Worm (Caenorhabditis elegans) whole organism, L4 larva: ENCODE measurements around the gene fbxb-108.

ENCODE experiments used
- F49E8.2 ChIP-seq: sonication (generic microtip); optimal IDR thresholded peaks from 2 replicates; lab custom pipeline; 2016; ENCODE audit warnings: missing compliant biosample characterization, mild to moderate bottlenecking, missing genetic modification characterization, borderline replicate concordance
- Y5F2A.4 ChIP-seq: fragments of 200-800 bp; sonication (Bioruptor generic); optimal IDR thresholded peaks from 2 replicates; lab custom pipeline; 2018; ENCODE audit warnings: mild to moderate bottlenecking, missing genetic modification characterization, missing compliant biosample characterization
- Y75B8A.6 ChIP-seq: fragments of 200-800 bp; sonication (Bioruptor generic); IDR thresholded peaks from 2 replicates; pipeline ENCODE4 v1.3.6; 2022; ENCODE audit warnings: missing genetic modification reagents, missing genetic modification characterization, missing compliant biosample characterization
- ZK337.2 ChIP-seq: fragments of 200-800 bp; sonication (Bioruptor generic); IDR thresholded peaks from 2 replicates; pipeline ENCODE4 v1.3.6; 2022; ENCODE audit warnings: missing genetic modification reagents, missing genetic modification characterization, missing compliant biosample characterization
- attf-4 ChIP-seq: sonication (generic microtip); optimal IDR thresholded peaks from 3 replicates; lab custom pipeline; 2017; ENCODE audit warnings: missing biosample characterization, missing genetic modification characterization
- ceh-20 ChIP-seq: fragments of 200-800 bp; sonication (Bioruptor generic); IDR thresholded peaks from 2 replicates; pipeline ENCODE4 v1.3.6; 2022; ENCODE audit warnings: missing genetic modification reagents, missing genetic modification characterization, missing compliant biosample characterization
- ceh-44 ChIP-seq: fragments of 200-800 bp; sonication (Bioruptor generic); IDR thresholded peaks from 2 replicates; pipeline ENCODE4 v1.3.6; 2022; ENCODE audit warnings: missing genetic modification reagents, missing genetic modification characterization, missing compliant biosample characterization
- ceh-62 ChIP-seq: sonication (generic microtip); optimal IDR thresholded peaks from 2 replicates; lab custom pipeline; 2017; ENCODE audit warnings: missing biosample characterization, missing genetic modification characterization
- ctbp-1 ChIP-seq: fragments of 200-800 bp; sonication (Bioruptor generic); IDR thresholded peaks from 2 replicates; pipeline ENCODE4 v1.3.6; 2022; ENCODE audit warnings: missing genetic modification reagents, missing genetic modification characterization, missing compliant biosample characterization
- daf-16 ChIP-seq, 3 experiments: sonication (generic microtip); optimal IDR thresholded peaks; 2 replicates each; lab custom pipeline; 2016 to 2017; ENCODE audit warnings: missing genetic modification characterization in 3 of 3, missing genetic modification reagents in 3 of 3, mild to moderate bottlenecking in 2 of 3, missing compliant biosample characterization in 2 of 3, missing biosample characterization in 1 of 3, moderate library complexity in 1 of 3
- daf-8 ChIP-seq: fragments of 200-800 bp; sonication (Bioruptor generic); IDR thresholded peaks from 2 replicates; pipeline ENCODE4 v1.3.6; 2022; ENCODE audit warnings: missing genetic modification characterization, missing compliant biosample characterization
- dmd-6 ChIP-seq: fragments of 200-800 bp; sonication (Bioruptor generic); IDR thresholded peaks from 2 replicates; pipeline ENCODE4 v1.3.6; 2022; ENCODE audit warnings: missing genetic modification reagents, missing genetic modification characterization, missing compliant biosample characterization
- dmd-9 ChIP-seq: fragments of 200-800 bp; sonication (Bioruptor generic); IDR thresholded peaks from 2 replicates; pipeline ENCODE4 v1.3.6; 2022; ENCODE audit warnings: missing genetic modification reagents, missing genetic modification characterization, missing compliant biosample characterization
- dpl-1 ChIP-seq: fragments of 150-350 bp; optimal IDR thresholded peaks from 2 replicates; lab custom pipeline; 2014; ENCODE audit warnings: missing biosample characterization, missing genetic modification reagents, missing genetic modification characterization
- fkh-10 ChIP-seq: fragments of 150-350 bp; optimal IDR thresholded peaks from 2 replicates; lab custom pipeline; 2014; ENCODE audit warnings: missing biosample characterization, missing genetic modification reagents, missing genetic modification characterization
- gei-8 ChIP-seq: fragments of 200-800 bp; sonication (Bioruptor generic); optimal IDR thresholded peaks from 2 replicates; lab custom pipeline; 2018; ENCODE audit warnings: mild to moderate bottlenecking, missing genetic modification characterization, missing compliant biosample characterization
- hif-1 ChIP-seq, 2 experiments: sonication (generic microtip); optimal IDR thresholded peaks; 2 replicates each; lab custom pipeline; 2016 to 2017; ENCODE audit warnings: missing compliant biosample characterization in 2 of 2, missing genetic modification characterization in 2 of 2, missing genetic modification reagents in 2 of 2, missing genotype in 2 of 2, mild to moderate bottlenecking in 1 of 2
- hlh-11 ChIP-seq: fragments of 200-800 bp; sonication (Bioruptor generic); optimal IDR thresholded peaks from 2 replicates; lab custom pipeline; 2018; ENCODE audit warnings: mild to moderate bottlenecking, missing genetic modification characterization, missing compliant biosample characterization
- hmg-1.1 ChIP-seq: fragments of 200-800 bp; sonication (Bioruptor generic); IDR thresholded peaks from 2 replicates; pipeline ENCODE4 v1.3.6; 2022; ENCODE audit warnings: missing genetic modification reagents, missing genetic modification characterization, missing compliant biosample characterization
- lim-7 ChIP-seq: fragments of 200-800 bp; sonication (Bioruptor generic); IDR thresholded peaks from 2 replicates; pipeline ENCODE4 v1.3.6; 2022; ENCODE audit warnings: missing genetic modification characterization, missing compliant biosample characterization
- lin-15B ChIP-seq: fragments of 150-350 bp; sonication (generic microtip); optimal IDR thresholded peaks from 3 replicates; lab custom pipeline; 2014; ENCODE audit warnings: missing biosample characterization, missing genetic modification characterization
- lin-38 ChIP-seq: fragments of 200-800 bp; sonication (Bioruptor generic); IDR thresholded peaks from 2 replicates; pipeline ENCODE4 v1.3.6; 2022; ENCODE audit warnings: missing genetic modification reagents, missing genetic modification characterization, missing compliant biosample characterization
- mdl-1 ChIP-seq, 2 experiments: fragments of 150-350 bp in 1 of 2; sonication (generic microtip) in 1 of 2; optimal IDR thresholded peaks; 2 replicates each; lab custom pipeline; 2014 to 2017; ENCODE audit warnings: missing biosample characterization in 2 of 2, missing genetic modification characterization in 2 of 2
- mes-2 ChIP-seq: sonication (generic microtip); optimal IDR thresholded peaks from 2 replicates; lab custom pipeline; 2016; ENCODE audit warnings: missing genotype, mild to moderate bottlenecking, missing genetic modification characterization, missing compliant biosample characterization; ENCODE audit not compliant: poor library complexity, severe bottlenecking
- nhr-102 ChIP-seq: sonication (generic microtip); optimal IDR thresholded peaks from 2 replicates; lab custom pipeline; 2016; ENCODE audit warnings: mild to moderate bottlenecking, missing genetic modification characterization, moderate library complexity, missing compliant biosample characterization
- nhr-11 ChIP-seq: fragments of 150-350 bp; optimal IDR thresholded peaks from 2 replicates; lab custom pipeline; 2014; ENCODE audit warnings: missing biosample characterization, missing genetic modification characterization
- nhr-237 ChIP-seq: sonication (generic microtip); optimal IDR thresholded peaks from 2 replicates; lab custom pipeline; 2017; ENCODE audit warnings: missing biosample characterization, missing genetic modification characterization
- nhr-28 ChIP-seq: fragments of 150-350 bp; optimal IDR thresholded peaks from 2 replicates; lab custom pipeline; 2014; ENCODE audit warnings: missing biosample characterization, missing genetic modification characterization
- nhr-42 ChIP-seq: fragments of 200-800 bp; sonication (Bioruptor generic); IDR thresholded peaks from 2 replicates; pipeline ENCODE4 v1.3.6; 2022; ENCODE audit warnings: missing genetic modification characterization, missing compliant biosample characterization
- nhr-6 ChIP-seq: fragments of 150-350 bp; optimal IDR thresholded peaks from 2 replicates; lab custom pipeline; 2014; ENCODE audit warnings: missing biosample characterization, missing genetic modification characterization
- nhr-76 ChIP-seq: fragments of 150-350 bp; optimal IDR thresholded peaks from 2 replicates; lab custom pipeline; 2014; ENCODE audit warnings: missing biosample characterization, missing genetic modification characterization
- nhr-77 ChIP-seq: fragments of 150-350 bp; optimal IDR thresholded peaks from 2 replicates; lab custom pipeline; 2014; ENCODE audit warnings: missing biosample characterization, missing genetic modification characterization
- pha-4 ChIP-seq, 2 experiments: fragments of 150-350 bp in 1 of 2; fragments of 200-800 bp in 1 of 2; sonication (Bioruptor generic) in 1 of 2; IDR thresholded peaks in 1 of 2; optimal IDR thresholded peaks in 1 of 2; 2 replicates each; pipeline versions ENCODE4 v1.3.6 to Lab custom; 2014 to 2022; ENCODE audit warnings: missing genetic modification characterization in 2 of 2, missing genetic modification reagents in 2 of 2, missing biosample characterization in 1 of 2, missing compliant biosample characterization in 1 of 2
- pqm-1 ChIP-seq: sonication (generic microtip); optimal IDR thresholded peaks from 2 replicates; lab custom pipeline; 2017; ENCODE audit warnings: missing biosample characterization, missing genetic modification characterization
- rbr-2 ChIP-seq: sonication (generic microtip); optimal IDR thresholded peaks from 2 replicates; lab custom pipeline; 2016; ENCODE audit warnings: missing genotype, missing genetic modification characterization, missing compliant biosample characterization
- spr-3 ChIP-seq: fragments of 200-800 bp; sonication (Bioruptor generic); optimal IDR thresholded peaks from 2 replicates; lab custom pipeline; 2018; ENCODE audit warnings: mild to moderate bottlenecking, missing genetic modification characterization, missing compliant biosample characterization
- tra-1 ChIP-seq: fragments of 200-800 bp; sonication (Bioruptor generic); IDR thresholded peaks from 2 replicates; pipeline ENCODE4 v1.3.6; 2022; ENCODE audit warnings: missing genetic modification reagents, missing genetic modification characterization, missing compliant biosample characterization
- unc-130 ChIP-seq: sonication (generic microtip); optimal IDR thresholded peaks from 2 replicates; lab custom pipeline; 2016; ENCODE audit warnings: missing genetic modification reagents, missing genetic modification characterization, missing compliant biosample characterization
- zfp-2 ChIP-seq: sonication (generic microtip); optimal IDR thresholded peaks from 2 replicates; lab custom pipeline; 2016; ENCODE audit warnings: mild to moderate bottlenecking, missing genetic modification characterization, missing compliant biosample characterization
- zip-11 ChIP-seq: fragments of 200-800 bp; sonication (Bioruptor generic); IDR thresholded peaks from 2 replicates; pipeline ENCODE4 v1.3.6; 2022; ENCODE audit warnings: missing genetic modification characterization, missing compliant biosample characterization
- ztf-11 ChIP-seq: fragments of 150-350 bp; optimal IDR thresholded peaks from 2 replicates; lab custom pipeline; 2014; ENCODE audit warnings: missing biosample characterization, missing genetic modification characterization

Gene fbxb-108

DNA sequence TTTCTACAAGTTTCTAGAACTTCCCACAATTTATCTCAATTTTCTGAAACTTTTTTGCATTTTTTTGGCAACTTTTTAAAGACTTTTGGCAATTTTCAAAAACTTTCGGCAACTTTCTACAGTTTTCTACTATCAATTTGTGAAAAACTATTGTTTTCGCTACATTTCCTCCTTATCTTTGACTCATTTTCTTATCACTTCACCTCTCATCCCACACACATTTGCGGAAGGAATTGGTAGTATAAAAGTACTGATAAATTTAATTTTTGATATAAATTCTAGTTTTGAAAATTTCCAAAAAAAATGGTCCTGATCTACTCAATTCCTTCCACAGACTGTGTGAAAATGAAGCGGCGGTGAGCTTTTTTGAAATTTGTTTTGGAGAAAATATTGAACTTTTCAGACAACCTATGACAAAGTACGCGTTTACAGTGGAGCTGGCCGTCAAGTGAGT, 15.1 kb upstream of the fbxb-108 start, which contains the start of gene F29A7.4:
TSS of gene F29A7.4 (plus strand) at position 404 of the 454 bp plus-strand sequence.
- no peak for TF ChIP-seq hif-1 (tag; optimal IDR thresholded peaks at IDR 0.05; lab: Kevin White, UChicago)
- TF ChIP-seq daf-16 (GFP tag; optimal IDR thresholded peaks at IDR 0.05; lab: Kevin White, UChicago), result no peak
- peak; percentile 49 for TF ChIP-seq daf-16 (tag; optimal IDR thresholded peaks at IDR 0.05; lab: Kevin White, UChicago)
- peak; percentile 18 for TF ChIP-seq pqm-1 (tag; lab: Kevin White, UChicago)
- TF ChIP-seq Y5F2A.4, result no peak
- peak; percentile 74 for TF ChIP-seq nhr-28 (tag; lab: Kevin White, UChicago)
- no peak for TF ChIP-seq Y75B8A.6 (GFP tag; lab: Robert Waterston, UW)

DNA sequence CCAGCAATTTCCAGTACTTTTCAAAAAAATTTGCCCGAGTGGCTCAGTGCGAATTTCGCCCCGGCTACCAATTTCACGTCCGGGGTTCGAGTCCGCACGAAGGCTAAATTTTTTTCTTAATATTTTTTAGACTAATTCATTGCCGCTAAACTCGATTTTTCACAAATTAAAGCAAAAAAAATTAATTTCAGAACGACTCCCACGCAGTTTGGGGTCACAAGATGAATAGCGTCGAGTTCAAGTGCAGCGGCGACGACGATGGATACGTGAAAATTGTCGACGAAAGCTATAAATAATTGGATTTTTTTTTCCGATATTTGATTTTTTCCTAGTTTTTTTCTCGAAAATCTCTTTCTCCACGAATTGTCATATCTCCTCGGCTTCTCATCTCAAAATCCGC, 13.5 kb upstream of the fbxb-108 start:
- TF ChIP-seq daf-16 (GFP tag; optimal IDR thresholded peaks at IDR 0.05; lab: Kevin White, UChicago) (no peak), daf-16 (tag; optimal IDR thresholded peaks at IDR 0.05; lab: Kevin White, UChicago) (peak; percentile 28), lin-38 (peak; percentile 73), nhr-237 (tag; lab: Kevin White, UChicago) (no peak), pha-4 (GFP tag; IDR thresholded peaks at IDR 0.05; lab: Robert Waterston, UW) (no peak), pha-4 (tag; optimal IDR thresholded peaks at IDR 0.05; lab: Kevin White, UChicago) (no peak), daf-8 (GFP tag; lab: Robert Waterston, UW) (no peak), gei-8 (GFP tag; lab: Kevin White, UChicago) (no peak), ceh-44 (GFP tag; lab: Robert Waterston, UW) (no peak)

DNA sequence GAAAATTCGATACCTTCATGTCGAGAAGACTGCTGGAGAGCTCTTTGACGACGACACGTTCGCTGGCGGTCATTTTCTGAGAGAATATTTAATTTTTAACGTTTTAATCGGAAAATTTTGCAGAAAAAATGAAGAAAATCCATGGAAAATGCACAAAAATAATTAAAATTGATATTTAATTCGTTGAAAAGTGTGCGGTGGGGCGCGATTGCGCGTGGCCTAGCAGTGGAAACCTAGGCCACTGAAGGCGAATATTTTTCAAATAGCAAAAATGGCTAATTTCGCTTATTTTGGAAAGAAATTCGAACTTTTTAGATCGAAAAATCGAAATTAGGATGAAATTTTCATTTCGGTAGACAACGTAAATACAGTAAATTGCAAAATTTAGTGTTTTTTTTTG, 12.2 kb upstream of the fbxb-108 start, which contains the start of gene F29A7.6:
TSS of gene F29A7.6 (minus strand) at position 76 of the 400 bp plus-strand sequence.
- TF ChIP-seq mdl-1 (tag; optimal IDR thresholded peaks at IDR 0.05; lab: Kevin White, UChicago) (no peak), spr-3 (GFP tag; lab: Kevin White, UChicago) (no peak), nhr-28 (tag; lab: Kevin White, UChicago) (peak; percentile 12), ztf-11 (tag; lab: Kevin White, UChicago) (no peak), hmg-1.1 (no peak), dmd-9 (GFP tag; lab: Robert Waterston, UW) (0 out of 2 replicates have a peak, but pooled peaks have one; percentile 26), mes-2 (tag; lab: Kevin White, UChicago) (peak; percentile 97), tra-1 (GFP tag; lab: Robert Waterston, UW) (0 out of 2 replicates have a peak, but pooled peaks have one; percentile 6), ceh-20 (GFP tag; lab: Robert Waterston, UW) (no peak), hlh-11 (tag; lab: Kevin White, UChicago) (peak; percentile 25), daf-8 (GFP tag; lab: Robert Waterston, UW) (no peak), zfp-2 (tag; lab: Kevin White, UChicago) (no peak), F49E8.2 (tag; lab: Kevin White, UChicago) (peak; percentile 10), attf-4 (tag; lab: Kevin White, UChicago) (no peak), lim-7 (GFP tag; lab: Robert Waterston, UW) (no peak), lin-15B (tag; lab: Kevin White, UChicago) (no peak), ceh-62 (tag; lab: Kevin White, UChicago) (no peak), nhr-6 (tag; lab: Kevin White, UChicago) (peak; percentile 3), nhr-102 (no peak), fkh-10 (no peak), hif-1 (tag; optimal IDR thresholded peaks at IDR 0.05; lab: Kevin White, UChicago) (peak in 1 of 2 experiments; percentile 80), nhr-42 (GFP tag; lab: Robert Waterston, UW) (no peak), ctbp-1 (GFP tag; lab: Robert Waterston, UW) (no peak), rbr-2 (tag; lab: Kevin White, UChicago) (peak; percentile 49), lin-38 (peak; percentile 98), ZK337.2 (GFP tag; lab: Robert Waterston, UW) (peak; percentile 67; the same call in 1 of the 2 replicates), dmd-6 (GFP tag; lab: Robert Waterston, UW) (peak; percentile 50; the same call in 1 of the 2 replicates), nhr-11 (tag; lab: Kevin White, UChicago) (peak; percentile 10), zip-11 (GFP tag; lab: Robert Waterston, UW) (no peak), unc-130 (GFP tag; lab: Kevin White, UChicago) (peak; percentile 69), dpl-1 (GFP tag; lab: Kevin White, UChicago) (peak; percentile 56), nhr-77 (tag; lab: Kevin White, UChicago) (no peak), ceh-44 (GFP tag; lab: Robert Waterston, UW) (no peak), nhr-76 (no peak)
